Fruit fly (Drosophila melanogaster): ENCODE data around the gene CG4199.

The CG4199 gene

DNA sequence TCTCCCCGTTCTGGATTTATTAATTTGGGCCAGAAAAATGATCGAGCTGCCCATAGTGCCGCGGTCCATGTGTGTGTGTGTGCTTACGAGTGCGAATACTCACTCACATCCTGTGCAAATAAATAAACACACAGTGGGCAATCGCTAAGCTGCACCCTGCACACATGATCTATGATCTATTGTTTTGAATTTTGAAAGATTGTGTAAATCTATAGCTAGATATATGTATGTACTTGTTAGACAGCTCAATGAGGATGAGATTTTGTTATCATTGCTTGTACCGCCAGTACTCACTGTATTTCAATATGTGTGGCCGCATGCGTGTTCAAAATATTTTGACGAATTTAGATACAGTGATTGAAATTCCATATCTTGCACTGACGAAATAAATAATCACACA lies 9.8 kb upstream of the CG4199 start:
- TF ChIP-seq CTCF (optimal IDR thresholded peaks at IDR 0.05) (no peak), CG8478 (optimal IDR thresholded peaks at IDR 0.05) (no peak)

DNA sequence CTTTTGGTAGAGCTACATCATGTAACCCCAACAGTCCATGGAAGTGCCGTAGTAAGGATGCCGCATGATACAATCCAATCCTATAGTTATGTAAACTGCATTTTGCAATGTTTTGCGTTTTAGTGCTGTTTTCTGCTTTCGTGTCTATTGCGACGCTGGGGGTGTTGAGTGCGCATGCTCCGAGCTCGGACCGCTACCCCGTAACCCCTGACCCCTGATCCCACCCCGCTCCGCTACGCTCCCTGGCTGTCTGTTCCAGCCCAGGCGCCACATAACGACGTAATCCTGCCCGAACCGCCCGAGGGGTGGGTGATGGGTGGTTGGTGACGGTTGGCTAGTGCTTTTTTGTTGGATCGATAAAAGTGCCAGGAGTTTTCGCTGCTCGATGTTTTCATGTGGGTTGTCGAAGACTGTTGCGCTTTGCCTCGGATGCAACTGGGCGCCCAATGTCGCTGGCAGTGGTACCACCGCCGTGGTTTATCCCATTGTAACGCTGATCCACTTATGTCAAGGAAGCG lies 8.6 kb upstream of the CG4199 start:
- TF ChIP-seq CG8478 (optimal IDR thresholded peaks at IDR 0.05) (no peak), CTCF (optimal IDR thresholded peaks at IDR 0.05) (no peak)

DNA sequence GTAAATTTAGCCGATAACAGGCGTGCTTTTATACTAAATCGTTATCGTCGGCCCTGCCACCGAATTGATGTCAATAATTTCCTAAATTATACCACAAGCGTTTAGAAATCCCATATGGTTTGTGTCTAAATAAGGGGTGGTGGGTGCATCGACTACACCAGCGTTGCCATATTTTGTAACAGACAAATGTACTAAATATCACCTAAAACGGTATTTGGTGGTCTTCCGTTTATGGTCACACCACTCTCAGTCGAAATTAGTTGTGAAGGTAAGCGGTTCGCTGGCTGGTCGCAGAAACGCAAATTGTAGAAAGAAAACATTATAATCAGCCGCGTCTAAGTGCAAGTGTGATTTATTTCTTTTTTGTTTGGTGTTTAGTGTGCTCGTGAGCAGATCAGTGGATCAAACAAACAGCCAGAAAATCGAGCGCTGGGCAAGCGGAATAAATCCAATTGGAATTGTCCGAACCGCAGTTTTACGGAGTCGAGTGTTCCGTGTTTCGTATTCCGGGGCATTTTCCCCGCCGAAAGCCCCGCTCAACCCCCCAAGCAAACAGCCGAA lies 7.2 kb upstream of the CG4199 start, which contains the start of the genes CG16903 and Unc-76:
TSS of gene CG16903 (minus strand) at position 39 of the 561 bp plus-strand sequence.
TSS of gene Unc-76 (plus strand) at position 244 of the 561 bp plus-strand sequence.
- no peak for TF ChIP-seq CG8478 (optimal IDR thresholded peaks at IDR 0.05)
- TF ChIP-seq CTCF (optimal IDR thresholded peaks at IDR 0.05): peak; percentile 57 to 65

DNA sequence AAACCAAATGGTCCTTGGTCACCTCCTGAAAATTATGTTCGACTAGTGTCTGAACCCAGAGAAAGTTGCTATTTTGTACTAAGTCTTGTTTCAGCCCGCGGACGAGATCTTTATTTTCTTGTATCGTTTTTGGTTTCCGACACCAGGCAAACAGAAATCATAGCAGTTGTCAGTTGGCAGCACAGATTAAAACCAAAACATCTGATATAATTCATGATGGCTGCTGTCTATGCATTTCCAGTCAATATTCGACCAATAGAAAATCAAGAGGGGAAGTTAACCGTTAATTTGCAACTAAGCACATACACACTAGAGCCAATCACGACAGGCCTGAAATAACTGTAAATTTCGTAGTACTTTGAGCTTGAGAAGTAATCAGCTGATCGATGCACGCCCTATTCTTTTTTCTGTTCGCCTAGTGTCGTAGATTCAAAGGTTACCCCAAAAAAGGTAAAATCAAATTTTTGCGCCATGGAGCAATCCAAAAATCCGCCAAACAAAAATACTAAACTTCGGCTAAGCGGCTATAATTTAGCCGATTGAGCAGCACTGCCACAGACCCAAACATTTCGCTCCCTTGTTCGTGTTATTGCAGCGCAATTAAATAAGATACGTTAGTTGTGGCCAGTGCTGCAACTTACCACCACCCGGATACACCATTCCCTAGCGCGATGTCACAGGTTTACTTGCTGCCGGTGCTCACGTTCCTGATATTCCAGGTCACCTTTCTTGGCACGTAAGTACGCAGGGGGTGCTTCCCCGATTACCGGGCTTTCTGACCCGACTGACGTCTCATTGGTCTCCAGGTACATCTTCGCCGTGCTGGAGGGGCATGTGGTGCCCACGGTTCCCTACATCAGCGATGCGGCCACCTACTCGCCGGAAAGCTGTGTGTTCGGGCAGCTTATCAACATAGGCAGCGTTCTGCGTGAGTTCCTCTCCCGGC lies 3.4 kb upstream of the CG4199 start, which contains the start of gene CG4025:
TSS of gene CG4025 (plus strand) at position 555 of the 946 bp plus-strand sequence.
- TF ChIP-seq CTCF (optimal IDR thresholded peaks at IDR 0.05) (no peak), CG8478 (optimal IDR thresholded peaks at IDR 0.05) (no peak)

DNA sequence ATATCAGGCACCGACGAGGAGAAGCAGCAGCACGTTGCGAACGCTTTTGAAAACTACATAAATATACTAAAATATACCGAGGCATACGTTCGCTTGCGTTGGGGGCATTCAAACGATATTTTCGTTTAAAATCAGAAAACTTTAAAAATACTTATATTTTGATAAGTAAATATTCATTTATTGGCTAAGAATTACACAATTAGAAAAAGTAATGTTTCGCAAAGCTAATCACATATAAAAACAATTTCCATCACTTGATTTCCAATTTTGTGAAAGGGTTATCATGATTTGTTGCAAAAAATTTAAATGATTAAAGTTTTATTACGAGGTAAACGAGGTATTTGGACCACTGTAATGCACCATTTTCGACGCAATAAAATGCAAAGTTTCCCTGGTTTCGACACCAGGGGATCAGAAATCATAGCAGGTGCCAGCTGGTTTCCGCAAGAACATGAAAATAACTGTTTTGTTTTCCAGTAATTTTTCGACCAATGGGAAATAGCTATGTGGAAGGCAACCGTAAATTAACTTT lies 2.6 kb upstream of the CG4199 start, which contains the start of gene CG4045:
TSS of gene CG4045 (minus strand) at position 55 of the 532 bp plus-strand sequence.
- TF ChIP-seq CTCF (optimal IDR thresholded peaks at IDR 0.05): no peak
- TF ChIP-seq CG8478 (optimal IDR thresholded peaks at IDR 0.05): no peak

DNA sequence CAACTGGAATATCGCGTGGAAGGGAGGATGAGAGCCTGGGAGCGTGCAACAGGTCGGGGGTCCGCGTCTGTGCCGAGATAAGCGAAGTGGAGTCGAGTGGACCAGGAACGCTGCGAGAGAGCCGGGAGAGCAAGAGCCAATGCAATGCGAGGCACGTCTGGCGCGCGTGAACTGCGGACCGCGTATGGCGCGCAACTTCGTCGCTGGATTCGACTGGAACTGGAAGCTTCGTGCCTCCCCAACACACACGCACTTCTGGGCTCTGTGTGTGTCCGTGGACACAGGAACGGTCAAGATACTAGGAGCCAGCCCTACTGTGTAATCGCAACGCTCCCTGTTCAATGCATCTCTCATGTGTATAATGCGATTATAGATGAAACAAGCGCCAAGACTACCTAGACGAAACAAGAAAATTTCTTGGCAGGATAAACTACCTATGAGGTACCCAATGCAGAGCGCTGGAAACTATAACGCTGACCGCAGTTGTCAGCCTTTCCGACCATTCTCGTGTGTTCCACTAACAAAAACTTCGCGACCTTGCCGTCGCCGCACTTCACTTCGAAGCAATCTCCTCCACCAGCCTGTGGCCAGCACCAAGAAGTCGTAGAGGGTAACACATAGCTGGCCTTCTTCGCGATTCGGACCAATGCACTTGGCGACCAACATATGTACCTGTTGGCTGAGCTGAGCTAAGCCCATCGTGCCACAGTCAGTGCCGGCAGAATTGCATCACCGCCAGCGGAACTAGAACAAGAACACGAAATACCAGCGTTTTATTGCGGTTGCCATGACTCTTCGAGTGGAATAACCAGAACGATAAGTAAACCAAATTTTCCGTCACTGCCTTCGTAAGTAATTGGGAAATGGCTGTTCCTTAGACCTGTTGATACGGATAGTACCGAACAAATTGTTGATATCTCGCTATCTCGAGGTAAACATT lies 1.1 kb downstream of the CG4199 start, which contains the start of gene Rtca:
TSS of gene Rtca (plus strand) at position 536 of the 940 bp plus-strand sequence.
- no peak for TF ChIP-seq CG8478 (optimal IDR thresholded peaks at IDR 0.05)
- TF ChIP-seq CTCF (optimal IDR thresholded peaks at IDR 0.05): no peak

DNA sequence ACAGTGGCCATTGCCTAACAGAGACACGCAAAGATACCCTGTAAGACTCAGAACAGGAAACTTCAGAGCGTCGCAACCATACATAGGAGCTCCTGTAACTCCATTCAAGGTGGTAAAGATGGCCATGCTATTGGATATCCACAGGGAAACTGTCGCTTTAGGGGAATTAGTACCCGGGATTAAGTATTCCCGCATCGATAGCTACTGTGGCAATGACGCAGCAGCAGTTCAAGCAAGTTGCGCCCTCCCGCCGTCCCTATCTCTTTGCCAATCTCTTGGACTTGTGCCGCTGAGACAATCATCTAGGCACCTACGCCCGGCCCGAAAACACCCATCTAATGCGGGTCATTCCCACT lies 2.6 kb downstream of the CG4199 start:
- TF ChIP-seq CTCF (optimal IDR thresholded peaks at IDR 0.05) (no peak), CG8478 (optimal IDR thresholded peaks at IDR 0.05) (no peak)

DNA sequence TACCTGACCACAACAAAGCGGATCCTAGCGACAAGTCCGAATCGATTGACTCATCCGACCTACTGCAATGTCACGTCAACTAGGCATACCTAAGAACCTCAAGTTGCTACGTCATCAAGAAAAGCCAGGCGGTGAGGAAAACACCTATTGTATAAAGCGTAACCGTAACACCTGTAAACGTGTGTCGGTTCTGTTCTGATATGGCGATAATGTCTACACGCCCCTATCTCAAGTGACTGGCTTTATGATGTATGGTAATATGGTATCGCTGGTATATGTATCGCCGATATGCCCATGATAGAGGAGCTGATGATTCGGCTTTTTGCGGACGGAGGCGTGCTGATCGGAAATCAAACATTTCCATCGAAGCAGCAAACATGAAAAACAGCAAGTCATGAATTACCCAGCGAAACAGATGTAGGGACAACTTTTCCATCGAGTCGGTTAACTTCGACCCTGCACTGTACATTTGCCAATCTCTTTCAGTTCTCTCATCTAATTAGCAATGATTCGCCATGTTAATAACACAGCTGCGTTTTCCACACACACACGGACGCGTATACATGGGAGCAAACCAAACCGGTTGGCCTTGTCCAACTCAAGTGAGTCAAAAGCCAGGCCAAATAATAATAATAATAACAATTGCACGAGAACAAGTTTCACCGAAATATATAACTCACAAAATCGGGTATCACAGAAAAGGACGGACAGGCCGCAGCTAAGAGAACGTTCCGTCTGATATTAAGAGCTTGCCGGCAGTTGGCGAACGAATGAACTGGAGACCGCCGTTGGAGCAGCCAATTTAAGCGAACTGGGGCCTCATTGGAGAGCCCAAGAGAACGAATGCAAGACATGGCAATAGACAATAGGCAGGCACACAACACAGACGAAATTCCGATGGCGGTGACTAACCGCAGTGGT lies 3.2 kb downstream of the CG4199 start:
- TF ChIP-seq CTCF (optimal IDR thresholded peaks at IDR 0.05) (no peak), CG8478 (optimal IDR thresholded peaks at IDR 0.05) (no peak)

DNA sequence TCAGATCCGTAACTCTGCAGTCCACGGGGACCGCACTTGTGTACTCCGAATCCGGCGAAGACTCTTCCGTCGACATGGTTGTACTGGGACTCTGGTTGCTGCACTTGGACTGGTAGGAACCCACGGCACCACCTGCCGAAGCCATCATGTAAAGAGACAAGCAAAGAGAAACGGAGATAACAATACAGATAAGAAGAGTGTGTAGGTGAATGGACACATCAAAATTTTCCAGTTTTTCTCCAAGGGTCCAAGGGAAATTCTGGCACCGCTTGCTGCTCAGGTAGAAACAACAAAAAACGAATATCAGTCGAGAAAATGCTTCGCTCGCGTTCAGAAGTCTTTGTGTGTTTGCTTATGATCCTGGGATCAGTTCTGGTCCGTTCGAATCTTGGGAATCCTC lies 5.0 kb downstream of the CG4199 start, which contains the start of gene CG4194:
TSS of gene CG4194 (plus strand) at position 301 of the 400 bp plus-strand sequence.
- no peak for TF ChIP-seq CTCF (optimal IDR thresholded peaks at IDR 0.05)
- no peak for TF ChIP-seq CG8478 (optimal IDR thresholded peaks at IDR 0.05)

DNA sequence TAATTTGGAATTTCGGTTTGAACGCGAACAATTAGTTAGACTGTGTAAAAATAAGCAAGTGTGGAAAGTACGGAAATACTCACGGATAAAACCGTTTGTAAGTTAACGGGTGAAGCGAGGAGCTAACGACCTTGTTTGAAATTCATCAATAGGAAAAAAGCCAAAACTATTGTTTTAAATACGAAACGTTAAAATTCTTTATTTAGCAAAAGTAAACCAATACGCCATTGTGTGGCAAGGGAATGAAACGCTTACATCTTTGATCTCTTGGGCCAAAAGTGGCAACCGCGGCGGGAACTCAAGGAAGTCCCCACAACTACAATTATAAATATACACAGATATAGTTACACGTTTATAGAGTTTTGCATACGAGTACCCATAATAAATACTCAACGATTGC lies 7.0 kb downstream of the CG4199 start, which contains the start of gene CG14054:
TSS of gene CG14054 (minus strand) at position 101 of the 400 bp plus-strand sequence.
- TF ChIP-seq CG8478 (optimal IDR thresholded peaks at IDR 0.05) (no peak), CTCF (optimal IDR thresholded peaks at IDR 0.05) (no peak)

DNA sequence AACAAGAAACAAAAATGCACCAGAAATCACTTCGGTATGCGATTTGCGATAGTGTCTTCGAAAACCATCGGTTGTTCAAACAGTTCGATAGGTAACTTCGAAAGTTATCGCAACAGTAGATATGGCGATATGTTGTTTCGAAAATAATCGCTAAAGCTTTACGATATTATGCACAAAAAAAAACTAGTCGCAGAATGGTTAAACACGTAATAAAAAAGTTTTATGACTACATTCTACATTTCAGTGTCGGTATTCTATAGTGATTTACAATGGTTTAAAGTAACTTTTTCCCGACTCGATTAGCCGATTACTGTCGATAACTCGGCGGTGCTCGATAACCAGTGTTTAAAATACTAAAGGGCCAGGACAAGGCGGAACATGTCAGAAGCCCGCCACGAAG lies 8.2 kb downstream of the CG4199 start, which contains the start of gene CG4281:
TSS of gene CG4281 (minus strand) at position 70 of the 400 bp plus-strand sequence.
- TF ChIP-seq CG8478 (optimal IDR thresholded peaks at IDR 0.05): no peak
- TF ChIP-seq CTCF (optimal IDR thresholded peaks at IDR 0.05): no peak

DNA sequence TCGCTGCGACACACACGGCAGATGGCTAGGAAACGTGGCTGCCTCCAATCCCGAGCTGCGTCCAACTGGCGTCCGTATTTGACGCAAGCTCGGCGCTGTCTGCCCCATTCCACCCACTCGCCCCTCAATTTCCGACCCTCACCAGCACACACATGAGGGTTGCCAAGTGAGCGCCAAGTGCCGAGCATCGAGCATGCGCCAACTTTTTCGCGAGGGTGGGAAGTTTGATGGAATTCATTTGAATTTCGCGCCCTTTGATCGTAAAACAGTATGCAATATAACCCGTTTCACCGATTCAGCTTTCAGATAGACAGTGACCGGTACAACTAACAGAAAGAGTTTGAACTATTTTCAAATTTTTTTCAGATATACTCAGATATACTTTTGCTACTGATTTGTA lies 11.4 kb downstream of the CG4199 start, which contains the start of gene Sik2:
TSS of gene Sik2 (minus strand) at position 67 of the 400 bp plus-strand sequence.
- no peak for TF ChIP-seq CG8478 (optimal IDR thresholded peaks at IDR 0.05)
- no peak for TF ChIP-seq CTCF (optimal IDR thresholded peaks at IDR 0.05)

DNA sequence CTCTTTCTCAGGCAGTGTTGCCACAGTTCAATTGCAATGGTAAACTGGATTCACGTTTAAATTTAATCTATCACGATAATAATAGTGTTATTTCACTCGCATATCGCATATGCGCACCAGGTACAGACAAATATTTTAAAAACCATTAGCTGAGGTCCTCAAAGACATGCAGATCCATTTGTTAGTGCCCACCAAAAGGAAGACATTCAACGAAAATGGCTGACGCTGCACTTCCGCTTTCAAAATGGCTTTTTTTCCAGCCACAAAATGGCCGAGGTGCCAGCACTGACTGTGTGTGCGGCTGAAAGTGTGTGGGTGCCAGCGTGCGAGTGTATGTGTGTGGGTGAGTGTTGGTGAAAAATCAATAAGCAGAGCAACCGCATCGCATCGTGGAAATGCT lies 12.2 kb downstream of the CG4199 start:
- TF ChIP-seq CTCF (optimal IDR thresholded peaks at IDR 0.05) (no peak), CG8478 (optimal IDR thresholded peaks at IDR 0.05) (no peak)
